Worm (Caenorhabditis elegans): Measurements from ENCODE around the gene T15B12.2.

The T15B12.2 gene

DNA sequence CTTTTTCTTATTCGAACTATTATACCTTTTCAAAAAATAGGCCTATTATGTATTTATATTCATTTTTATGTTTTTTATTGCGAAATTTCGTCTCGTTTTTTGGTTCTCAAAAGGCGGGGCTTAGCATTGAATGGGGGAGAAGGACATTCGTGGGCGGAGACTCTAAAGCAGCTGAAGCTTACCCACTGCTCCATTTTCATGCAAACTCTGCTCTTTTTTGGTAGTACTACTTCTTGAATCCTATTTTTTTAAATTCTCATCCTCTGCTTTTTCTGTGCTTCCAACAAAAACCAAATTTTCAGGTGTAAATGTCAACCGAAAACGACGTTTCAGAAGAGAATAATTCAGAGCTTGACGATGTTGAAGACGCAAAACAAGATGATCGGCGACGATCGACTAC lies 39.7 kb upstream of the T15B12.2 start, which contains the start of gene ZK121.2:
Gene ZK121.2, plus strand, starts transcription at position 301 of the 400 bp plus-strand sequence.
- TF ChIP-seq T23F11.4 (GFP tag; optimal IDR thresholded peaks at IDR 0.05), result no peak
- no peak for TF ChIP-seq ceh-30 (tag; optimal IDR thresholded peaks at IDR 0.05)
- TF ChIP-seq ceh-45 (GFP tag; IDR thresholded peaks at IDR 0.05), result no peak
- TF ChIP-seq dve-1 (tag; optimal IDR thresholded peaks at IDR 0.05), result no peak
- TF ChIP-seq ceh-24 (tag; optimal IDR thresholded peaks at IDR 0.05), result no peak
- no peak for TF ChIP-seq ceh-2 (tag; optimal IDR thresholded peaks at IDR 0.05)
- no peak for TF ChIP-seq ceh-48 (tag; optimal IDR thresholded peaks at IDR 0.05)
- no peak for TF ChIP-seq ceh-19 (GFP tag; optimal IDR thresholded peaks at IDR 0.05)
- no peak for TF ChIP-seq pqm-1 (tag; optimal IDR thresholded peaks at IDR 0.05)
- no peak for TF ChIP-seq sdc-2 (tag; optimal IDR thresholded peaks at IDR 0.05)
- no peak for TF ChIP-seq K09A11.1 (tag; optimal IDR thresholded peaks at IDR 0.05; ENCODE audit: insufficient read depth)
- TF ChIP-seq elt-4 (tag; optimal IDR thresholded peaks at IDR 0.05), result no peak
- no peak for TF ChIP-seq odd-2 (tag; optimal IDR thresholded peaks at IDR 0.05)

DNA sequence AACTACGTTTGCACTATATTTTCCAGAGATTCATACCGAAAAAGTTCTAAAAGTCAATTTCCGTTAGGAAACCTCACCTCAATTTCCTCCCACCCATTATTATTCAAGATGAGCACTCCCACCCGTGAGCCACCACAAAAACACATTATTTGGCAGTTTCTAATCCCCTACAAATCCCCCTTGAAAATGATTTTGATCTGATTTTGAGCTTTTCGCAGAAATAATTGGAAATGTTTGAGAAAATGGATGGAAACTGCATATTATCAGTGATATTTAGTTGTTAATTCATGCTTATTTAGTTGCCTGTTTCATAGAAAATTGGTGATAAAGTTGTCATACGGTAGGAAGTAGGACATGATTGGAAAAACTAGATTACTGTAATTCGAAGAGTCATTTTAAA lies 38.8 kb upstream of the T15B12.2 start:
- TF ChIP-seq elt-2 (tag; optimal IDR thresholded peaks at IDR 0.05) (no peak), odd-2 (tag; optimal IDR thresholded peaks at IDR 0.05) (no peak), syd-9 (tag; optimal IDR thresholded peaks at IDR 0.05) (no peak), zip-5 (tag; optimal IDR thresholded peaks at IDR 0.05) (no peak), ceh-2 (tag; optimal IDR thresholded peaks at IDR 0.05) (no peak), T23F11.4 (GFP tag; optimal IDR thresholded peaks at IDR 0.05) (no peak), nhr-11 (tag; optimal IDR thresholded peaks at IDR 0.05) (no peak), ceh-34 (tag; optimal IDR thresholded peaks at IDR 0.05) (no peak), elt-4 (tag; optimal IDR thresholded peaks at IDR 0.05) (no peak), pha-4 (tag; optimal IDR thresholded peaks at IDR 0.05) (no peak), ceh-18 (tag; optimal IDR thresholded peaks at IDR 0.05) (no peak), ztf-16 (tag; optimal IDR thresholded peaks at IDR 0.05) (no peak), ceh-22 (tag; optimal IDR thresholded peaks at IDR 0.05) (no peak), pros-1 (tag; optimal IDR thresholded peaks at IDR 0.05) (no peak), ama-1 (optimal IDR thresholded peaks at IDR 0.05) (no peak), ceh-9 (tag; optimal IDR thresholded peaks at IDR 0.05) (no peak), madf-2 (tag; optimal IDR thresholded peaks at IDR 0.05) (no peak), C08G9.2 (tag; optimal IDR thresholded peaks at IDR 0.05) (no peak), hlh-30 (tag; optimal IDR thresholded peaks at IDR 0.05; ENCODE audit: insufficient read depth) (no peak)

DNA sequence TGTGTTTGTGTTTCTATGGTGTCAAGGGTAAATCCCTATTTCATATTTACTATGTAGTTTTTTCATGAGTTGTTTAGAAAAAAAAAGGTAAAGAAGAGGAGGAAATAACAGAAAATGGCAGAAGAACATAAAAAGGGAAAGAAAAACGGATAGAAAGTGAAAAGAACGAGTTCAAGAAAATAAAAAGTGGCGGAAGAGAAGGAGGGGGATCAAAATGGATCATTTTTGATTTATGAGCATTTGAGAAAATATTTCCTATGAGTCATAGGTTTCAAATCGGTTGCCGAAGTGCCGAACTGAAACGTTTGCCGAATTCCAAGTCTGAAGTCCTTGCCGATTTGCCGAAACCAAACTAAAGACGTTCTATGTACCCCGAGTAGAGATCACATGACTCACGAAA lies 37.1 kb upstream of the T15B12.2 start:
- no peak for TF ChIP-seq T23F11.4 (GFP tag; optimal IDR thresholded peaks at IDR 0.05)
- TF ChIP-seq hlh-6 (tag; optimal IDR thresholded peaks at IDR 0.05), result no peak
- no peak for TF ChIP-seq F13H6.1 (tag; optimal IDR thresholded peaks at IDR 0.05)
- no peak for TF ChIP-seq ref-2 (tag; optimal IDR thresholded peaks at IDR 0.05)
- no peak for TF ChIP-seq ceh-19 (GFP tag; optimal IDR thresholded peaks at IDR 0.05)

DNA sequence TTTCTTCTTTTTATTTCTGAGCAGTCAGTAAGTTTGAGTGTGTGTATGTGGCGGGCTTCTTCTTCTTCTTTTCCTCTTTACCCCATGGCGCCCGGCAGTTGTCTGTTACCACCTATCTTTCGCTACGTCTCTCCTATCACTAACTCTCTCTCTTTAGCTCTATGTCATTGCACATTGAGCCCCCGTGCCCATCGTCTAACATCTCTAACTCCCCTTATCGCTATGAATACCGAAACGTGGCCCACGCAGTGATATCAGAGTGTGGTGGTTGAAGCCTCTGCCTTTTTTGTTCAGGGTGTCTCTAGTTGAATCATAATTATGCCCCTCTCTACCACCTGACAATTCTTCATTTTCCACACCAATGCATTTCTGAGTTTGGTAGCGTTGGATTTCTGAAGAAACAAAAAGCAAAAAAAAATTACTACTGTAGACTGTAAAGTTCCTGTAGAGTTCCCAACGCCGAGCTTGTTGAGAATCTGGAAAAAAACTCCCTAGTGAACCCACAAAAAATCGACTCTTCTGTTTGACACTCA lies 32.9 kb upstream of the T15B12.2 start:
- no peak for TF ChIP-seq fkh-6 (tag; optimal IDR thresholded peaks at IDR 0.05)
- no peak for TF ChIP-seq eyg-1 (tag; optimal IDR thresholded peaks at IDR 0.05)
- TF ChIP-seq ceh-45 (GFP tag; IDR thresholded peaks at IDR 0.05), result no peak
- peak; percentile 40 for TF ChIP-seq ceh-18 (tag; optimal IDR thresholded peaks at IDR 0.05)
- peak; percentile 47 for TF ChIP-seq elt-4 (tag; optimal IDR thresholded peaks at IDR 0.05)

DNA sequence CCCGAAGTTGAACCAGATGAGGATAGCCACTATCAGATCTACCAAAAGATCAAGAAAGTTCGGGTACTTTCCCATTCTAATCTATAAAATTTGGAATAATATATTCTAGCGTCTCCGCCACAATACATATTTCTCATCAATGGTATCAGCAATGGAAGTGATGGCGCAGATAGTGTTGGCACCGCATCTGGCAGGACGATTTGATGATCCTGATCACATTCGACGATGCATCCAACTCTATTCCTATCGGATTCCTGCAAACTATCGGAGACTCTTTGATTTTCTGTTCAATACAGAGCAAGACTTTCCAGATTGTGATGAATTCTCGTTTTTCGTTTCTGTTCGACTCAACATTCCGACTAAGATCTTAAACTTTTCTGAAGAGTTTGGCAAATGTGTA lies 27.7 kb upstream of the T15B12.2 start:
- no peak for TF ChIP-seq gmeb-2 (tag; optimal IDR thresholded peaks at IDR 0.05)
- no peak for TF ChIP-seq unc-86 (tag; optimal IDR thresholded peaks at IDR 0.05)
- no peak for TF ChIP-seq ttx-3 (tag; optimal IDR thresholded peaks at IDR 0.05)
- TF ChIP-seq fkh-10 (GFP tag; optimal IDR thresholded peaks at IDR 0.05), result no peak
- no peak for TF ChIP-seq hlh-6 (tag; optimal IDR thresholded peaks at IDR 0.05)
- no peak for TF ChIP-seq lin-11 (tag; optimal IDR thresholded peaks at IDR 0.05)
- TF ChIP-seq dmd-4 (tag; optimal IDR thresholded peaks at IDR 0.05; ENCODE audit: borderline replicate concordance), result no peak
- TF ChIP-seq ahr-1 (tag; optimal IDR thresholded peaks at IDR 0.05), result no peak
- no peak for TF ChIP-seq unc-42 (tag; optimal IDR thresholded peaks at IDR 0.05)
- TF ChIP-seq pros-1 (tag; optimal IDR thresholded peaks at IDR 0.05), result no peak
- no peak for TF ChIP-seq ceh-45 (GFP tag; IDR thresholded peaks at IDR 0.05)
